Worm (Caenorhabditis elegans): ENCODE results near the gene srh-255.

DNA sequence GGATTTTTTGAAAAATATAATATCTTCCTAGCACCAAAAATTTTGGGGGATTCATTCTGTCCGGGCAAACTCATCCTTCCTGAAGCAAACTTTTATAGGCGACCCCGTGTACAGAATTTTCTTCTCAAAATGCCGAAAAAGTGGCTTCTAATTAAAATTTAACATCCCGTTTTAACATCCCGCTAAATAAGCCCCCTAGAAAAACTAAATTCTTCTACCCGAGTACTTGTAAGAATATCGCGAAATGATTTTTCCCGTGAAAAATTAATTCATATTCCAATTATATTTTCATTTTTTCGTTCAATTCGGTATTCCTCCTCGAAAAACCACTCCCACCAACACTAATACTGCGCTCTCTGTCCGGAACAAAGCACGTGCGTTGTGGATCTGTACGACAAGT lies 4.1 kb downstream of the srh-255 start, which contains the start of gene T05E12.8:
- TF ChIP-seq ahr-1 (tag; optimal IDR thresholded peaks at IDR 0.05) (no peak), pha-4 (tag; optimal IDR thresholded peaks at IDR 0.05) (no peak), pqm-1 (tag; optimal IDR thresholded peaks at IDR 0.05) (no peak), dve-1 (tag; optimal IDR thresholded peaks at IDR 0.05) (no peak), fkh-10 (GFP tag; optimal IDR thresholded peaks at IDR 0.05) (no peak), elt-2 (tag; optimal IDR thresholded peaks at IDR 0.05) (no peak), nhr-11 (tag; optimal IDR thresholded peaks at IDR 0.05) (no peak), tbx-2 (tag; optimal IDR thresholded peaks at IDR 0.05) (no peak)
